Worm (Caenorhabditis elegans) whole organism, young adult: ENCODE results near the gene gex-5.

Experiments used
- B0336.3 ChIP-seq: fragments of 200-800 bp; sonication (Bioruptor generic); IDR thresholded peaks from 2 replicates; pipeline ENCODE4 v1.3.6; 2022; ENCODE audit warnings: missing genetic modification characterization, missing compliant biosample characterization
- C17E4.6 ChIP-seq: fragments of 200-800 bp; sonication (Bioruptor generic); IDR thresholded peaks from 2 replicates; pipeline ENCODE4 v1.3.6; 2022; ENCODE audit warnings: missing genetic modification reagents, missing genetic modification characterization, missing compliant biosample characterization
- F39B2.1 ChIP-seq: fragments of 200-800 bp; sonication (Bioruptor generic); IDR thresholded peaks from 2 replicates; pipeline ENCODE4 v1.3.6; 2022; ENCODE audit warnings: missing genetic modification reagents, missing genetic modification characterization, missing compliant biosample characterization
- F52B5.7 ChIP-seq: sonication (generic microtip); optimal IDR thresholded peaks from 2 replicates; lab custom pipeline; 2016; ENCODE audit warnings: mild to moderate bottlenecking, missing genetic modification characterization, missing compliant biosample characterization
- F57A8.1 ChIP-seq: fragments of 200-800 bp; sonication (Bioruptor generic); optimal IDR thresholded peaks from 2 replicates; lab custom pipeline; 2018; ENCODE audit warnings: mild to moderate bottlenecking, missing genetic modification characterization, moderate library complexity, missing compliant biosample characterization
- Y53F4B.3 ChIP-seq: fragments of 200-800 bp; sonication (Bioruptor generic); IDR thresholded peaks from 2 replicates; pipeline ENCODE4 v1.3.6; 2022; ENCODE audit warnings: missing genetic modification reagents, missing genetic modification characterization, missing compliant biosample characterization
- Y53G8AR.9 ChIP-seq: fragments of 200-800 bp; sonication (Bioruptor generic); conservative IDR thresholded peaks from 2 replicates; pipeline ENCODE4 v1.3.6; 2022; ENCODE audit warnings: missing genetic modification reagents, missing genetic modification characterization, missing compliant biosample characterization
- Y67H2A.10 ChIP-seq: fragments of 200-800 bp; sonication (Bioruptor generic); conservative IDR thresholded peaks from 2 replicates; pipeline ENCODE4 v1.3.6; 2022; ENCODE audit warnings: missing genetic modification reagents, missing genetic modification characterization, missing compliant biosample characterization
- akir-1 ChIP-seq: fragments of 200-800 bp; sonication (Bioruptor generic); optimal IDR thresholded peaks from 2 replicates; lab custom pipeline; 2018; ENCODE audit warnings: mild to moderate bottlenecking, missing genetic modification characterization, moderate library complexity, missing compliant biosample characterization
- ama-1 ChIP-seq, 3 experiments: fragments of 150-350 bp in 1 of 3; sonication (generic microtip) in 2 of 3; optimal IDR thresholded peaks; 2 replicates each; lab custom pipeline; 2014 to 2018; ENCODE audit warnings: missing biosample characterization in 2 of 3, missing genetic modification characterization in 2 of 3, missing genetic modification reagents in 2 of 3
- aptf-3 ChIP-seq: fragments of 200-800 bp; sonication (Bioruptor generic); IDR thresholded peaks from 2 replicates; pipeline ENCODE4 v1.3.6; 2022; ENCODE audit warnings: missing genetic modification characterization, missing compliant biosample characterization
- athp-1 ChIP-seq: sonication (generic microtip); optimal IDR thresholded peaks from 2 replicates; lab custom pipeline; 2017; ENCODE audit warnings: mild to moderate bottlenecking, missing genetic modification characterization, missing compliant biosample characterization
- ccch-3 ChIP-seq: fragments of 200-800 bp; sonication (Bioruptor generic); optimal IDR thresholded peaks from 2 replicates; lab custom pipeline; 2018; ENCODE audit warnings: mild to moderate bottlenecking, missing genetic modification characterization, missing compliant biosample characterization
- ceh-100 ChIP-seq: fragments of 200-800 bp; sonication (Bioruptor generic); IDR thresholded peaks from 2 replicates; pipeline ENCODE4 v1.3.6; 2022; ENCODE audit warnings: missing genetic modification reagents, missing genetic modification characterization, missing compliant biosample characterization
- ceh-79 ChIP-seq: sonication (generic microtip); optimal IDR thresholded peaks from 2 replicates; lab custom pipeline; 2017; ENCODE audit warnings: mild to moderate bottlenecking, missing genetic modification characterization, missing compliant biosample characterization
- chd-7 ChIP-seq: sonication (generic microtip); optimal IDR thresholded peaks from 2 replicates; lab custom pipeline; 2016; ENCODE audit warnings: mild to moderate bottlenecking, missing genetic modification characterization, moderate library complexity, missing compliant biosample characterization
- dox-1 ChIP-seq: fragments of 200-800 bp; sonication (Bioruptor generic); IDR thresholded peaks from 2 replicates; pipeline ENCODE4 v1.3.6; 2022; ENCODE audit warnings: missing genetic modification reagents, missing genetic modification characterization, missing compliant biosample characterization
- fkh-3 ChIP-seq: sonication (generic microtip); optimal IDR thresholded peaks from 2 replicates; lab custom pipeline; 2016; ENCODE audit warnings: mild to moderate bottlenecking, missing genetic modification characterization, missing compliant biosample characterization
- hlh-26 ChIP-seq: fragments of 200-800 bp; sonication (Bioruptor generic); conservative IDR thresholded peaks from 2 replicates; pipeline ENCODE4 v1.3.6; 2022; ENCODE audit warnings: missing genetic modification reagents, missing genetic modification characterization, missing compliant biosample characterization
- lag-1 ChIP-seq: fragments of 200-800 bp; sonication (Bioruptor generic); IDR thresholded peaks from 2 replicates; pipeline ENCODE4 v1.3.6; 2022; ENCODE audit warnings: missing genetic modification reagents, missing genetic modification characterization, missing compliant biosample characterization
- let-526 ChIP-seq: fragments of 200-800 bp; sonication (Bioruptor generic); IDR thresholded peaks from 2 replicates; pipeline ENCODE4 v1.3.6; 2022; ENCODE audit warnings: missing genetic modification reagents, missing genetic modification characterization, missing compliant biosample characterization
- lin-35 ChIP-seq, 3 experiments: fragments of 150-350 bp in 2 of 3; sonication (generic microtip) in 1 of 3; optimal IDR thresholded peaks; 2 replicates each; lab custom pipeline; 2014 to 2018; ENCODE audit warnings: missing biosample characterization in 3 of 3, missing genetic modification characterization in 3 of 3, missing genetic modification reagents in 3 of 3
- lin-54 ChIP-seq: fragments of 200-800 bp; sonication (Bioruptor generic); optimal IDR thresholded peaks from 2 replicates; lab custom pipeline; 2018; ENCODE audit warnings: mild to moderate bottlenecking, missing genetic modification characterization, missing compliant biosample characterization
- lsl-1 ChIP-seq: fragments of 200-800 bp; sonication (Bioruptor generic); optimal IDR thresholded peaks from 2 replicates; lab custom pipeline; 2018; ENCODE audit warnings: mild to moderate bottlenecking, missing genetic modification characterization, moderate library complexity, missing compliant biosample characterization
- madf-10 ChIP-seq: sonication (generic microtip); optimal IDR thresholded peaks from 2 replicates; lab custom pipeline; 2016; ENCODE audit warnings: mild to moderate bottlenecking, missing genetic modification characterization, missing compliant biosample characterization
- madf-3 ChIP-seq: fragments of 200-800 bp; sonication (Bioruptor generic); IDR thresholded peaks from 2 replicates; pipeline ENCODE4 v1.3.6; 2022; ENCODE audit warnings: missing genetic modification reagents, missing genetic modification characterization, missing compliant biosample characterization
- nfya-1 ChIP-seq: sonication (generic microtip); optimal IDR thresholded peaks from 2 replicates; lab custom pipeline; 2017; ENCODE audit warnings: antibody characterized with exemption, missing compliant biosample characterization, missing genetic modification characterization, borderline replicate concordance; ENCODE audit not compliant: insufficient read depth
- nfya-2 ChIP-seq: fragments of 200-800 bp; sonication (Bioruptor generic); IDR thresholded peaks from 2 replicates; pipeline ENCODE4 v1.3.6; 2022; ENCODE audit warnings: missing genetic modification reagents, missing genetic modification characterization, missing compliant biosample characterization
- nhr-120 ChIP-seq: fragments of 200-800 bp; sonication (Bioruptor generic); IDR thresholded peaks from 2 replicates; pipeline ENCODE4 v1.3.6; 2022; ENCODE audit warnings: missing genetic modification characterization, missing compliant biosample characterization
- pha-4 ChIP-seq: fragments of 150-350 bp; sonication (generic microtip); optimal IDR thresholded peaks from 2 replicates; lab custom pipeline; 2014; ENCODE audit warnings: missing biosample characterization, missing genetic modification reagents, missing genetic modification characterization
- rcor-1 ChIP-seq: fragments of 200-800 bp; sonication (Bioruptor generic); IDR thresholded peaks from 2 replicates; pipeline ENCODE4 v1.3.6; 2022; ENCODE audit warnings: missing genetic modification reagents, missing genetic modification characterization, missing compliant biosample characterization
- rec-8 ChIP-seq, 2 experiments: sonication (generic microtip); optimal IDR thresholded peaks; 2 replicates each; lab custom pipeline; 2016; ENCODE audit warnings: mild to moderate bottlenecking in 2 of 2, missing genetic modification characterization in 2 of 2, missing genetic modification reagents in 2 of 2, missing genotype in 2 of 2, missing biosample characterization in 1 of 2, missing compliant biosample characterization in 1 of 2, moderate library complexity in 1 of 2
- repo-1 ChIP-seq: sonication (generic microtip); optimal IDR thresholded peaks from 2 replicates; lab custom pipeline; 2017; ENCODE audit warnings: mild to moderate bottlenecking, missing genetic modification characterization, missing compliant biosample characterization
- rpc-1 ChIP-seq, 2 experiments: fragments of 150-350 bp in 1 of 2; sonication (generic microtip) in 1 of 2; optimal IDR thresholded peaks; 2 replicates each; lab custom pipeline; 2014 to 2018; ENCODE audit warnings: missing biosample characterization in 1 of 2, missing genetic modification characterization in 1 of 2, missing genetic modification reagents in 1 of 2, missing genotype in 1 of 2
- somi-1 ChIP-seq: fragments of 200-800 bp; sonication (Bioruptor generic); optimal IDR thresholded peaks from 2 replicates; lab custom pipeline; 2018; ENCODE audit warnings: mild to moderate bottlenecking, missing genetic modification characterization, missing compliant biosample characterization
- sptf-2 ChIP-seq: fragments of 200-800 bp; sonication (Bioruptor generic); optimal IDR thresholded peaks from 2 replicates; lab custom pipeline; 2018; ENCODE audit warnings: mild to moderate bottlenecking, missing genetic modification characterization, missing compliant biosample characterization
- tbp1 ChIP-seq: fragments of 200-800 bp; sonication (Bioruptor generic); optimal IDR thresholded peaks from 2 replicates; lab custom pipeline; 2018; ENCODE audit warnings: mild to moderate bottlenecking, missing genetic modification characterization, missing compliant biosample characterization
- unc-130 ChIP-seq: sonication (generic microtip); optimal IDR thresholded peaks from 2 replicates; lab custom pipeline; 2016; ENCODE audit warnings: missing genetic modification reagents, missing genetic modification characterization, missing compliant biosample characterization
- unc-62 ChIP-seq: fragments of 150-350 bp; optimal IDR thresholded peaks from 2 replicates; lab custom pipeline; 2014; ENCODE audit warnings: missing biosample characterization, missing genetic modification reagents, missing genetic modification characterization
- ztf-28 ChIP-seq: fragments of 200-800 bp; sonication (Bioruptor generic); IDR thresholded peaks from 2 replicates; pipeline ENCODE4 v1.3.6; 2022; ENCODE audit warnings: missing genetic modification reagents, missing genetic modification characterization, missing compliant biosample characterization

Gene gex-5

ce11 chrIII:4826606-4827005, 44.8 kb upstream of the gex-5 start, which contains the start of gene F26A1.3:
Gene F26A1.3, plus strand, starts transcription at chrIII:4826906.
- TF ChIP-seq nhr-120 (GFP tag; lab: Robert Waterston, UW) (no peak), madf-3 (GFP tag; lab: Robert Waterston, UW) (no peak), ztf-28 (GFP tag; lab: Robert Waterston, UW) (no peak), athp-1 (tag; lab: Kevin White, UChicago) (no peak), ama-1 (optimal IDR thresholded peaks at IDR 0.05; lab: Kevin White, UChicago) (no peak), ama-1 (GFP tag; optimal IDR thresholded peaks at IDR 0.05; lab: Kevin White, UChicago) (no peak)

ce11 chrIII:4822140-4822539, 40.4 kb upstream of the gex-5 start, which contains the start of gene F26A1.8:
Gene F26A1.8, minus strand, starts transcription at chrIII:4822240.
- TF ChIP-seq fkh-3 (tag; lab: Kevin White, UChicago) (no peak), let-526 (no peak), chd-7 (tag; lab: Kevin White, UChicago) (no peak), repo-1 (tag; lab: Kevin White, UChicago) (no peak), C17E4.6 (GFP tag; lab: Robert Waterston, UW) (no peak), unc-130 (GFP tag; lab: Kevin White, UChicago) (no peak), sptf-2 (GFP tag; lab: Kevin White, UChicago) (no peak), lsl-1 (GFP tag; lab: Kevin White, UChicago) (no peak), F57A8.1 (no peak), ceh-79 (tag; lab: Kevin White, UChicago) (no peak), rcor-1 (GFP tag; lab: Robert Waterston, UW) (no peak), nhr-120 (GFP tag; lab: Robert Waterston, UW) (no peak), lin-35 (GFP tag; optimal IDR thresholded peaks at IDR 0.05; lab: Kevin White, UChicago) (no peak), Y67H2A.10 (GFP tag; lab: Robert Waterston, UW) (no peak), lag-1 (GFP tag; lab: Robert Waterston, UW) (no peak), lin-54 (GFP tag; lab: Kevin White, UChicago) (no peak), dox-1 (GFP tag; lab: Robert Waterston, UW) (no peak), nfya-2 (GFP tag; lab: Robert Waterston, UW) (no peak), rec-8 (tag; optimal IDR thresholded peaks at IDR 0.05; lab: Kevin White, UChicago) (no peak), ama-1 (optimal IDR thresholded peaks at IDR 0.05; lab: Kevin White, UChicago) (no peak), ama-1 (GFP tag; optimal IDR thresholded peaks at IDR 0.05; lab: Kevin White, UChicago) (no peak)

ce11 chrIII:4819843-4820242, 38.1 kb upstream of the gex-5 start, which contains the start of gene F26A1.7:
Gene F26A1.7, minus strand, starts transcription at chrIII:4819943.
- TF ChIP-seq F52B5.7 (tag; lab: Kevin White, UChicago) = no peak
- TF ChIP-seq pha-4 (tag; lab: Kevin White, UChicago) = no peak
- TF ChIP-seq nfya-1 (tag; lab: Kevin White, UChicago) = no peak
- TF ChIP-seq rcor-1 (GFP tag; lab: Robert Waterston, UW) = no peak
- no peak for TF ChIP-seq ceh-100 (GFP tag; lab: Robert Waterston, UW)
- TF ChIP-seq akir-1 (GFP tag; lab: Kevin White, UChicago) = no peak
- no peak for TF ChIP-seq Y53F4B.3 (GFP tag; lab: Robert Waterston, UW)
- TF ChIP-seq lsl-1 (GFP tag; lab: Kevin White, UChicago) = no peak

- TF ChIP-seq hlh-26 (GFP tag; lab: Robert Waterston, UW) = no peak
Observed at ce11 chrIII:4817240-4817639, 35.5 kb upstream of the gex-5 start, which contains the start of gene F26A1.4. Gene F26A1.4, plus strand, starts transcription at chrIII:4817540.

- TF ChIP-seq unc-62 = no peak
- no peak for TF ChIP-seq aptf-3
- TF ChIP-seq dox-1 (GFP tag; lab: Robert Waterston, UW) = no peak
- TF ChIP-seq F39B2.1 (GFP tag; lab: Robert Waterston, UW) = no peak
- no peak for TF ChIP-seq Y53G8AR.9 (GFP tag; lab: Robert Waterston, UW)
- no peak for TF ChIP-seq B0336.3 (GFP tag; lab: Robert Waterston, UW)
- TF ChIP-seq tbp1 (GFP tag; lab: Kevin White, UChicago) = no peak
- TF ChIP-seq akir-1 (GFP tag; lab: Kevin White, UChicago) = no peak
- no peak for TF ChIP-seq ccch-3 (GFP tag; lab: Kevin White, UChicago)
- TF ChIP-seq somi-1 (GFP tag; lab: Kevin White, UChicago) = no peak
- TF ChIP-seq chd-7 (tag; lab: Kevin White, UChicago) = no peak
- TF ChIP-seq madf-10 (tag; lab: Kevin White, UChicago) = no peak
- TF ChIP-seq rpc-1 (optimal IDR thresholded peaks at IDR 0.05; lab: Kevin White, UChicago) = no peak
- no peak for TF ChIP-seq rpc-1 (tag; optimal IDR thresholded peaks at IDR 0.05; lab: Kevin White, UChicago)
Observed at ce11 chrIII:4814730-4815129, 32.9 kb upstream of the gex-5 start, which contains the start of gene arl-6. Gene arl-6, minus strand, starts transcription at chrIII:4814830.
